Fruit fly (Drosophila melanogaster): ENCODE measurements around the gene Sec16.

DNA sequence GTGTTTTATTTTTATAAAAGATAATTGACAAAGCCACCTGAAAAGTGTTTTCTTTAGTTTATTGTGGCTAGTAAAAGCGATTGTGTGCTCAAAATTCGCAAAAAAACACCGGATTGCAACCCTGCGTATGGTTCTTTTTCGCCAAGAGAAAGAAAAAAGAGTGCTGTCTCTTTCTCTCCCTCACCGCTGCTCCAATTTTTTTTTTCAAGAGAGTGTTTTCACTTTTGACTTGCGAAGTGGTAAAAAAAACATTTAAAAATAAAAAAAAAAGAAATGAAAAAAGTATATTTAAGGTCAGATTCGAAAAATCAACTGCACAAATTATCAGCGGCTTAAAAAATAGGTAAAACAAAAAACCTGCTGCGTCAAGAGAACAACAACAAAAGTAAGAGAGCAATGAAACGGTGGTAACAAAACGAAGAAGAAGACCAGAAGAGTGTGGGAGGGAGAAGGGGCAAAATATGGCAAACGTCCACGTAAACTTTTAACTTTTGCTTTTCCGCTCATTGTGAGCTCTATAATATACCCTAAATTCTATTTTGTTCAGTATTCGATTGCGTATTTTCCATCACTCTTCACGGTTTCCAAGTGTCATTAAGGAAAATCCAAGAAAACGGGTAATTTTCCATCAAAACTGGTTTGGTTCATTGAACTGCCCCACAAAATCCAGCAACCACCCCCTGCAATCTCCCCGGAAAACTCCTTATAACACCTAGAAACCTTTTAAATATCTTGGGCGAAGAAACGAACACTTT, 683 bp downstream of the Sec16 start:
- TF ChIP-seq Myc (optimal IDR thresholded peaks at IDR 0.05): no peak
- no peak for TF ChIP-seq insv (optimal IDR thresholded peaks at IDR 0.05)
